Worm (Caenorhabditis elegans) whole organism, late embryonic: Measurements from ENCODE around the gene F40G12.4.
"Not testable (repeated sequence)": the region's sequence is repeated elsewhere in the genome, so short reads cannot be mapped to it uniquely, and the experiment has no call there.

Experiments used
- C08G9.2 ChIP-seq: sonication (generic microtip); optimal IDR thresholded peaks from 2 replicates; lab custom pipeline; 2016; ENCODE audit warnings: mild to moderate bottlenecking, missing genetic modification characterization, moderate library complexity, missing compliant biosample characterization
- C38D4.7 ChIP-seq: fragments of 200-800 bp; sonication (Bioruptor generic); optimal IDR thresholded peaks from 2 replicates; lab custom pipeline; 2018; ENCODE audit warnings: mild to moderate bottlenecking, missing genetic modification characterization, moderate library complexity, missing compliant biosample characterization
- T23F11.4 ChIP-seq: fragments of 200-800 bp; sonication (Bioruptor generic); optimal IDR thresholded peaks from 2 replicates; lab custom pipeline; 2018; ENCODE audit warnings: mild to moderate bottlenecking, missing genetic modification characterization, missing compliant biosample characterization
- Y22D7AL.16 ChIP-seq: sonication (generic microtip); optimal IDR thresholded peaks from 2 replicates; lab custom pipeline; 2016; ENCODE audit warnings: missing genetic modification characterization, missing compliant biosample characterization
- ama-1 ChIP-seq: fragments of 150-350 bp; optimal IDR thresholded peaks from 2 replicates; lab custom pipeline; 2014
- ceh-14 ChIP-seq: sonication (generic microtip); optimal IDR thresholded peaks from 2 replicates; lab custom pipeline; 2016; ENCODE audit warnings: missing genotype, missing genetic modification characterization, missing compliant biosample characterization
- ceh-22 ChIP-seq: sonication (generic microtip); optimal IDR thresholded peaks from 2 replicates; lab custom pipeline; 2017; ENCODE audit warnings: missing biosample characterization, missing genetic modification characterization
- ceh-24 ChIP-seq: sonication (generic microtip); optimal IDR thresholded peaks from 2 replicates; lab custom pipeline; 2016; ENCODE audit warnings: mild to moderate bottlenecking, missing genetic modification characterization, missing compliant biosample characterization
- ceh-30 ChIP-seq: fragments of 150-350 bp; optimal IDR thresholded peaks from 2 replicates; lab custom pipeline; 2014; ENCODE audit warnings: missing biosample characterization, missing genetic modification characterization
- ceh-34 ChIP-seq: sonication (generic microtip); optimal IDR thresholded peaks from 2 replicates; lab custom pipeline; 2016; ENCODE audit warnings: mild to moderate bottlenecking, missing genetic modification characterization, missing compliant biosample characterization
- ceh-45 ChIP-seq: fragments of 200-800 bp; sonication (Bioruptor generic); IDR thresholded peaks from 2 replicates; pipeline ENCODE4 v1.3.6; 2022; ENCODE audit warnings: missing genetic modification reagents, missing genetic modification characterization, missing compliant biosample characterization
- che-1 ChIP-seq: sonication (generic microtip); optimal IDR thresholded peaks from 2 replicates; lab custom pipeline; 2016; ENCODE audit warnings: mild to moderate bottlenecking, missing genetic modification characterization, missing compliant biosample characterization
- elt-2 ChIP-seq: sonication (generic microtip); optimal IDR thresholded peaks from 2 replicates; lab custom pipeline; 2016; ENCODE audit warnings: missing genetic modification reagents, missing genetic modification characterization, missing compliant biosample characterization
- ets-4 ChIP-seq: sonication (generic microtip); optimal IDR thresholded peaks from 2 replicates; lab custom pipeline; 2016; ENCODE audit warnings: missing genetic modification characterization, missing compliant biosample characterization
- fax-1 ChIP-seq: sonication (generic microtip); optimal IDR thresholded peaks from 2 replicates; lab custom pipeline; 2016; ENCODE audit warnings: missing genotype, missing genetic modification characterization, missing compliant biosample characterization
- fkh-10 ChIP-seq: fragments of 150-350 bp; optimal IDR thresholded peaks from 2 replicates; lab custom pipeline; 2014; ENCODE audit warnings: missing biosample characterization, missing genetic modification reagents, missing genetic modification characterization
- gmeb-2 ChIP-seq: sonication (generic microtip); optimal IDR thresholded peaks from 2 replicates; lab custom pipeline; 2016; ENCODE audit warnings: missing genetic modification characterization, inconsistent platforms, missing compliant biosample characterization
- hlh-13 ChIP-seq: fragments of 200-800 bp; sonication (Bioruptor generic); optimal IDR thresholded peaks from 2 replicates; lab custom pipeline; 2018; ENCODE audit warnings: mild to moderate bottlenecking, missing genetic modification characterization, missing compliant biosample characterization
- hlh-15 ChIP-seq: sonication (generic microtip); optimal IDR thresholded peaks from 2 replicates; lab custom pipeline; 2016; ENCODE audit warnings: missing genetic modification characterization, missing compliant biosample characterization
- lin-11 ChIP-seq: fragments of 200-800 bp; sonication (Bioruptor generic); optimal IDR thresholded peaks from 2 replicates; lab custom pipeline; 2018; ENCODE audit warnings: mild to moderate bottlenecking, missing genetic modification characterization, missing compliant biosample characterization
- madf-2 ChIP-seq: sonication (generic microtip); optimal IDR thresholded peaks from 2 replicates; lab custom pipeline; 2017; ENCODE audit warnings: missing genetic modification characterization, missing compliant biosample characterization
- mec-3 ChIP-seq: sonication (generic microtip); optimal IDR thresholded peaks from 2 replicates; lab custom pipeline; 2016; ENCODE audit warnings: borderline replicate concordance, missing genetic modification characterization, missing compliant biosample characterization
- nhr-11 ChIP-seq: fragments of 150-350 bp; optimal IDR thresholded peaks from 2 replicates; lab custom pipeline; 2014; ENCODE audit warnings: missing biosample characterization, missing genetic modification characterization
- nhr-232 ChIP-seq: sonication (generic microtip); optimal IDR thresholded peaks from 2 replicates; lab custom pipeline; 2016; ENCODE audit warnings: missing genetic modification characterization, missing compliant biosample characterization
- npax-4 ChIP-seq: sonication (generic microtip); optimal IDR thresholded peaks from 2 replicates; lab custom pipeline; 2016; ENCODE audit warnings: missing genetic modification characterization, missing compliant biosample characterization
- pat-9 ChIP-seq: fragments of 200-800 bp; sonication (Bioruptor generic); optimal IDR thresholded peaks from 2 replicates; lab custom pipeline; 2018; ENCODE audit warnings: mild to moderate bottlenecking, missing genetic modification characterization, moderate library complexity, missing compliant biosample characterization
- pqm-1 ChIP-seq: sonication (generic microtip); optimal IDR thresholded peaks from 2 replicates; lab custom pipeline; 2016; ENCODE audit warnings: missing genetic modification characterization, missing compliant biosample characterization
- ref-2 ChIP-seq: sonication (generic microtip); optimal IDR thresholded peaks from 2 replicates; lab custom pipeline; 2016; ENCODE audit warnings: missing genetic modification characterization, missing compliant biosample characterization
- sox-2 ChIP-seq: fragments of 200-800 bp; sonication (Bioruptor generic); IDR thresholded peaks from 2 replicates; pipeline ENCODE4 v1.3.6; 2022; ENCODE audit warnings: missing genetic modification reagents, missing genetic modification characterization, missing compliant biosample characterization
- sox-4 ChIP-seq: sonication (generic microtip); optimal IDR thresholded peaks from 2 replicates; lab custom pipeline; 2017; ENCODE audit warnings: mild to moderate bottlenecking, missing genetic modification characterization, inconsistent platforms, missing compliant biosample characterization
- syd-9 ChIP-seq: sonication (generic microtip); optimal IDR thresholded peaks from 2 replicates; lab custom pipeline; 2016; ENCODE audit warnings: mild to moderate bottlenecking, missing genetic modification characterization, moderate library complexity, missing compliant biosample characterization
- tbx-2 ChIP-seq: sonication (generic microtip); optimal IDR thresholded peaks from 2 replicates; lab custom pipeline; 2016; ENCODE audit warnings: missing genetic modification characterization, missing compliant biosample characterization
- ttx-3 ChIP-seq: sonication (generic microtip); optimal IDR thresholded peaks from 2 replicates; lab custom pipeline; 2016; ENCODE audit warnings: missing genetic modification reagents, missing genetic modification characterization, missing compliant biosample characterization
- unc-3 ChIP-seq, 2 experiments: fragments of 200-800 bp in 1 of 2; sonication (Bioruptor generic) in 1 of 2; sonication (generic microtip) in 1 of 2; conservative IDR thresholded peaks in 1 of 2; optimal IDR thresholded peaks in 1 of 2; 2 replicates each; pipeline versions ENCODE4 v1.3.6 to Lab custom; 2016 to 2022; ENCODE audit warnings: missing compliant biosample characterization in 2 of 2, missing genetic modification characterization in 2 of 2, missing genetic modification reagents in 1 of 2
- zip-5 ChIP-seq: sonication (generic microtip); optimal IDR thresholded peaks from 2 replicates; lab custom pipeline; 2016; ENCODE audit warnings: missing genetic modification characterization, missing compliant biosample characterization
- ztf-16 ChIP-seq: sonication (generic microtip); optimal IDR thresholded peaks from 2 replicates; lab custom pipeline; 2017; ENCODE audit warnings: missing genetic modification characterization, missing compliant biosample characterization

Gene F40G12.4

DNA sequence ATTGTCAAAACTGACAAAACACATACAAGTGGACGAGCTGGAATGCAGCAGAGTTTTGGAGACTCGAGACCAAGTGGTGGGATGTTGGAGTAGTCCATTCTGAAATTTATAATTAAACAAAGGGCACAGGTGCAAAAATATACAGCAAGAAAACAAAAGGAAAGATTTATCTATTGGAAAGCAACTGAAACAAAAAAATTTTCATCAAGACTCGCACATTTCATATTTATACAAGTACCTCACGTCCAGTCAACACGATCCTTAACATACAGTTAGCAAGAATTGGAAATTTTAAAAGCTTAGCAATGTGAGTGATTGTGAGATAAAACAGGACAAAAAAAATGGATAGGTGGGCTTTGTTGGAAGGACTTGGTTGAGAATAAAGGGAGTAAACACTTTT lies 45.7 kb upstream of the F40G12.4 start, which contains the start of gene F47B8.1:
Gene F47B8.1, minus strand, starts transcription at position 101 of the 400 bp plus-strand sequence.
- no peak for TF ChIP-seq Y22D7AL.16 (tag; lab: Kevin White, UChicago)

DNA sequence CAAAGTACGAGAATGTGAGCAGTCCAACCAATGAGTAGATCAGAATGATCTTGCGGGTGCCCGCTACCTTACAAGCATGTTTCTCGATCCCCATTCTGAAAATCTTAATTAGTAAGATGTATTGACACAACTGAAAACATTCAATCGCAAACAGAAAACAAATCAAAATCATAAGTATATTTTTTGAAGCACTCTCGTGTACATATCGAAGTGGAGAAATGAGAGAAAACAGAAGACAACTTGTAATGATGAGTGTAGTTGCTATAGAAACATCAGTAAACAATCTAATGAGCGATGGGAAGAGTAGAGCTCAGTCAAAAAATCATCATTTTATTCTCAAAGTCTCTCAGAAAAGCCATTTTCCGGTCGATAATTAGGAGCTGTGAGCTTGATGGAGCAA lies 44.2 kb upstream of the F40G12.4 start, which contains the start of gene F14D7.8:
Gene F14D7.8, minus strand, starts transcription at position 101 of the 400 bp plus-strand sequence.
- no peak for TF ChIP-seq C38D4.7 (GFP tag; lab: Kevin White, UChicago)
- no peak for TF ChIP-seq ceh-22 (tag; lab: Kevin White, UChicago)
- TF ChIP-seq ztf-16 = no peak
- TF ChIP-seq syd-9 (tag; lab: Kevin White, UChicago) = no peak
- TF ChIP-seq sox-4 (tag; lab: Kevin White, UChicago) = no peak
- no peak for TF ChIP-seq C08G9.2
- no peak for TF ChIP-seq ceh-24 (tag; lab: Kevin White, UChicago)
- TF ChIP-seq ceh-30 (tag; lab: Kevin White, UChicago) = no peak
- no peak for TF ChIP-seq lin-11 (tag; lab: Kevin White, UChicago)
- no peak for TF ChIP-seq pqm-1
- no peak for TF ChIP-seq ceh-14
- no peak for TF ChIP-seq T23F11.4 (GFP tag; lab: Kevin White, UChicago)
- no peak for TF ChIP-seq nhr-232 (tag; lab: Kevin White, UChicago)
- TF ChIP-seq gmeb-2 = no peak

DNA sequence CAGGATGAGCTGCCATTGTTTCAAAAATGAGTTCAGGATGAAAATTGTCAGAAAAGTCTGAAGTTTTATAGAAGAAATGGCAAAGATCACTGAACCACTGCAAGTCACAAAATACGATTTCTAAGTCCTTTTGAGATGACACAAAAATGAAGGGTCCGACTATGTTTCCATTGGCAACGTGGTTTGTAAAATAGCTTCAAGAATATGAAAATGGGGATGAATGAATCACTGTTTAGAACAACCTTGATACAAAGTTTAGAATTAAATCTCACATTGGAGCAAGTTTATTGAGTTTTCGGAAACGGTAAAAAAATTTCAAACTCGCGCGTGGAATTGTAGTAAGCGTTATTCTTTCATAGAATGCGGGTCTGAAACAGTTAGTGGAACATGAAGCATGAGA lies 42.6 kb upstream of the F40G12.4 start, which contains the start of gene ddn-3:
Gene ddn-3, minus strand, starts transcription at position 101 of the 400 bp plus-strand sequence.
- TF ChIP-seq mec-3 (tag; lab: Kevin White, UChicago) = no peak
- TF ChIP-seq ceh-45 (GFP tag; lab: Robert Waterston, UW) = no peak
- no peak for TF ChIP-seq ceh-30 (tag; lab: Kevin White, UChicago)
- no peak for TF ChIP-seq elt-2 (tag; lab: Kevin White, UChicago)

DNA sequence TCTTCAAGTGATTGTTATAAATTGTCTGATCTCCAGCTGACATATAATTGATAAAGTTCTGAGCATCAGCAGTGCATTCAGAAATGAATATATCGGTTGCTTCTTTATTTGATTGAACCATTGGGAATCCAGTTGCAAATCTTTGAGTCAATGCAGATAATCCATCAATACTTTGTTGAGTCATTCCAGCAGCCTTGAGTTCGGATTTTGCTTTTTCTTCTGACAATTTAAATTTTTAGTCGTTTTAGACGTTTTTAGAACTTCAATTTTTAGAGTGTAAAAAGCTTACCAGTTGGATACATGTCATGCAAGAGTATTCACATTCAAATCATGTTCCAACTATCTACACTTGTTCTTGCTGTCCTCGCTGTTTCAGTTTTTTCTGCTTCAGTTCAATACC lies 41.1 kb upstream of the F40G12.4 start, which contains the start of gene F14D7.14:
Gene F14D7.14, plus strand, starts transcription at position 301 of the 400 bp plus-strand sequence.
- not testable (repeated sequence) for TF ChIP-seq zip-5, madf-2, ceh-14
- TF ChIP-seq, all 69 proteins: peak for 0; not testable (repeated sequence) for 69

DNA sequence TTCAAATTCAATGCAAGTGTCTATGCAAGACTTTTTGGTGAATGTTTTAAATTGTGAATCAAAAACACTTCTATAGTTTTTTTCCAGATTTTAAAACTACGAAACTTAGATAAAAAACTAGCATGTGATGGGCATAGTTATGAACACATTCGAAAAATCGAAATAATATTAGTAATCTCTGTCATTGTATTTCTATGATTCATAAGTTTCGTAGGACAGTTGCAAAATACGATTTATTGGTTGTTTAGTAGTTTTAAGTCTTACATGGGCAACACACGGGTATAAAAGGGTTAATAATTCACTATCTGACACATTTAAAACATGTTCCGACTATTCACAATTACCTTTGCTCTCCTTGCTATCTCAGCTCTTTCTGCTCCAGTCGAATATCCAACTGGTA lies 39.6 kb upstream of the F40G12.4 start, which contains the start of gene spig-5:
Gene spig-5, plus strand, starts transcription at position 301 of the 400 bp plus-strand sequence.
- not testable (repeated sequence) for TF ChIP-seq unc-3 (GFP tag; conservative IDR thresholded peaks at IDR 0.05; lab: Robert Waterston, UW); unc-3 (tag; optimal IDR thresholded peaks at IDR 0.05; lab: Kevin White, UChicago); elt-2 (tag; lab: Kevin White, UChicago); ceh-34

DNA sequence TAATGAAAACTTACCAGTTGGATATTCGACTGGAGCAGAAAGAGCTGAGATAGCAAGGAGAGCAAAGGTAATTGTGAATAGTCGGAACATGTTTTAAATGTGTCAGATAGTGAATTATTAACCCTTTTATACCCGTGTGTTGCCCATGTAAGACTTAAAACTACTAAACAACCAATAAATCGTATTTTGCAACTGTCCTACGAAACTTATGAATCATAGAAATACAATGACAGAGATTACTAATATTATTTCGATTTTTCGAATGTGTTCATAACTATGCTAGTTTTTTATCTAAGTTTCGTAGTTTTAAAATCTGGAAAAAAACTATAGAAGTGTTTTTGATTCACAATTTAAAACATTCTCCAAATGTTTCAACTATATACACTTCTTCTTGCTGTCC lies 38.3 kb upstream of the F40G12.4 start, which contains the start of gene spig-4:
Gene spig-4, minus strand, starts transcription at position 101 of the 400 bp plus-strand sequence.
- TF ChIP-seq fkh-10; nhr-232 (tag; lab: Kevin White, UChicago); mec-3 (tag; lab: Kevin White, UChicago): not testable (repeated sequence)

DNA sequence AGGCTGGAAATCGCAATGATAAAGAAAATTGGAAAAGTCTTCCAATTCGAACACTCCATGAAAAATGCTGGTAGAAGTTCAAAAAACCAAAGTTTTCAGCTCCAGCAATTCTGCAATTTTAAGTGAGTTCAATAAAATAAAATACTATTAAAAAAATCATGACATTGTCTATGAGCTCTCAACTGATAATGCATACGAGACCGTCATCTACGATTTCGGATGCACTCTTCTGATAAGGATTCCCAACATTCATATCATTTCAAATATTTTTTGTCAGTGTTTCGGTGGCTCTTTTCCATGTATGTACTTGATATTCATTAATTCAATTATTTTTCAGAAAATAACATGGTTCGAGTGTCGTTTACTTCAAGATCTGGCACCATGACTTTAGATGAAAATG lies 32.6 kb upstream of the F40G12.4 start, which contains the start of gene F14D7.6:
Gene F14D7.6, plus strand, starts transcription at position 338 of the 400 bp plus-strand sequence.
- TF ChIP-seq ets-4 (tag; lab: Kevin White, UChicago) (no peak), elt-2 (tag; lab: Kevin White, UChicago) (peak; percentile 21)

DNA sequence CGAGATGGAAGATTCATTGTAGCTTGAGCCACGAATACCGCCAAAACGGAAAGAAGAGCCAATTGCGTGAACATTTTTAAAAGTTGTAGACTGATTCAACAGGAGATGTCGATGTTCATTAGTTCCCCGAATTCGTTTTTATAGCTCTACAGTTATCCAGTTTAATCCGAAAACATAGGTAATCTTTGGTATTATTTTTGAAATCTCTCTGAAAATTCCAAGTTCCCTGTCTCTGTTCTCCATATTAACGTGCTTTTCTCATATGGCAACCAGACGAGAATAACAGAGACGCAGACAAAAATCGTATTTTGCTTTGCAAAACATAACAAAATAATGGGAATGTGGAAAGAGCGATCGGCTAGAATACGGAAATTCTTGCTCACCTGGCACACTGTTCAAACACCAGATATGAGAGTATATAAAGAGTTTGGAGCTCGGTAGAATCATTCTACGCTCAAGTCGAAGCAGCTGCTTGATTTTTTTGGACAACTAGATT lies 31.1 kb upstream of the F40G12.4 start, which contains the start of the genes spig-3 and F14D7.12:
Gene spig-3, minus strand, starts transcription at position 101 of the 496 bp plus-strand sequence.
Gene F14D7.12, plus strand, starts transcription at position 446 of the 496 bp plus-strand sequence.
- TF ChIP-seq ama-1 (no peak), fkh-10 (no peak), ref-2 (tag; lab: Kevin White, UChicago) (no peak), sox-2 (GFP tag; lab: Robert Waterston, UW) (no peak), unc-3 (GFP tag; conservative IDR thresholded peaks at IDR 0.05; lab: Robert Waterston, UW) (no peak), unc-3 (tag; optimal IDR thresholded peaks at IDR 0.05; lab: Kevin White, UChicago) (no peak), npax-4 (tag; lab: Kevin White, UChicago) (no peak), hlh-15 (tag; lab: Kevin White, UChicago) (no peak), nhr-232 (tag; lab: Kevin White, UChicago) (no peak), che-1 (tag; lab: Kevin White, UChicago) (no peak), ztf-16 (no peak), fax-1 (tag; lab: Kevin White, UChicago) (no peak), nhr-11 (tag; lab: Kevin White, UChicago) (no peak), ceh-34 (no peak), tbx-2 (tag; lab: Kevin White, UChicago) (no peak), pat-9 (tag; lab: Kevin White, UChicago) (no peak), hlh-13 (GFP tag; lab: Kevin White, UChicago) (no peak), ttx-3 (tag; lab: Kevin White, UChicago) (no peak)
